Fruit fly (Drosophila melanogaster) whole organism: ENCODE measurements around the gene CG5292.

Experiments used
- EcR ChIP-seq, 2 experiments: fragments of >200 bp; optimal IDR thresholded peaks; 2 replicates each; lab custom pipeline; 2017; ENCODE audit warnings: missing biosample characterization in 2 of 2, missing genetic modification characterization in 2 of 2, missing genetic modification reagents in 2 of 2
- pan ChIP-seq: fragments of >200 bp; optimal IDR thresholded peaks from 2 replicates; lab custom pipeline; 2017
- usp ChIP-seq: fragments of >200 bp; optimal IDR thresholded peaks from 2 replicates; lab custom pipeline; 2017; ENCODE audit warnings: missing biosample characterization, missing genetic modification characterization, mixed read lengths

- no peak for TF ChIP-seq usp (GFP tag; lab: Kevin White, UChicago)
- no peak for TF ChIP-seq pan (lab: Kevin White, UChicago)
- TF ChIP-seq EcR (GFP tag; optimal IDR thresholded peaks at IDR 0.05; lab: Kevin White, UChicago), result no peak
These were observed 26.5 kb downstream of the CG5292 start for dm6 chr3R:17178140-17178539.
